Worm (Caenorhabditis elegans): ENCODE measurements around the gene Y37H2A.18.

The Y37H2A.18 gene

DNA sequence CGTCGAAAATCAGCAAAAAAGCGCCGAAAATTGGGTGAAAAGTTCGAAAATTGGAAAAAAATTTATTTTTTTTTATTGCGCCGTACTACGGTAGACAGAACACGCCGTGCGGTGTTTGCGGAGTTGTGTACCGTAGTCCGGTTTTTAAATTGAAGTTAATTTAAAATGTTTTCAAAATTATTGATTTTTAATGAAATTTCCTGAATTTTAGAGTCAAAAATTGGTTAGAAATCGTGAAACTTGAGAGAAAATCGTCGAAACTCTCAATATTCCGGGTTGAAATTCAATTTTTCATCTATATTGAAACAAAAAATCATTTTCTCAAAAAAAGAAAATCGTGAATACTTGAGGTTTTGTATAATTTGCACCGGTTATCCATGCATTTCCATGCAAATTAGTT lies 51.2 kb downstream of the Y37H2A.18 start, which contains the start of gene nova-1:
Gene nova-1 (minus strand): TSS at position 101 of the 400 bp plus-strand sequence.
- TF ChIP-seq unc-62 (GFP tag; optimal IDR thresholded peaks at IDR 0.05): no peak

Measured in whole organism, dauer.